Worm (Caenorhabditis elegans) whole organism, L3 larva: ENCODE data around the gene col-146.

ENCODE experiments used
- ZK546.5 ChIP-seq: sonication (generic microtip); optimal IDR thresholded peaks from 2 replicates; lab custom pipeline; 2017; ENCODE audit warnings: missing biosample characterization, missing genetic modification characterization
- aly-2 ChIP-seq: fragments of 150-350 bp; optimal IDR thresholded peaks from 2 replicates; lab custom pipeline; 2014; ENCODE audit warnings: missing biosample characterization, missing genetic modification characterization
- ama-1 ChIP-seq: fragments of 150-350 bp; optimal IDR thresholded peaks from 2 replicates; lab custom pipeline; 2018
- ceh-16 ChIP-seq: sonication (generic microtip); optimal IDR thresholded peaks from 2 replicates; lab custom pipeline; 2017; ENCODE audit warnings: missing biosample characterization, missing genetic modification characterization
- ceh-82 ChIP-seq: fragments of 150-350 bp; optimal IDR thresholded peaks from 2 replicates; lab custom pipeline; 2014; ENCODE audit warnings: missing biosample characterization, missing genetic modification characterization
- ceh-9 ChIP-seq: sonication (generic microtip); optimal IDR thresholded peaks from 2 replicates; lab custom pipeline; 2018; ENCODE audit warnings: missing biosample characterization, missing genetic modification characterization
- egl-27 ChIP-seq: sonication (generic microtip); optimal IDR thresholded peaks from 4 replicates; lab custom pipeline; 2017; ENCODE audit warnings: missing biosample characterization, missing genetic modification reagents, missing genetic modification characterization
- elt-2 ChIP-seq: sonication (generic microtip); optimal IDR thresholded peaks from 2 replicates; lab custom pipeline; 2016; ENCODE audit warnings: missing genetic modification reagents, mild to moderate bottlenecking, missing genetic modification characterization, missing compliant biosample characterization
- fkh-10 ChIP-seq: sonication (generic microtip); optimal IDR thresholded peaks from 2 replicates; lab custom pipeline; 2017; ENCODE audit warnings: missing biosample characterization, missing genetic modification reagents, missing genetic modification characterization
- fkh-2 ChIP-seq: fragments of 150-350 bp; optimal IDR thresholded peaks from 2 replicates; lab custom pipeline; 2014; ENCODE audit warnings: missing biosample characterization, missing genetic modification reagents, missing genetic modification characterization
- fos-1 ChIP-seq: fragments of 150-350 bp; optimal IDR thresholded peaks from 2 replicates; lab custom pipeline; 2014; ENCODE audit warnings: missing biosample characterization, missing genetic modification characterization
- hmg-11 ChIP-seq: sonication (generic microtip); optimal IDR thresholded peaks from 2 replicates; lab custom pipeline; 2016; ENCODE audit warnings: missing genetic modification characterization, missing compliant biosample characterization
- jun-1 ChIP-seq: fragments of 150-350 bp; optimal IDR thresholded peaks from 2 replicates; lab custom pipeline; 2014; ENCODE audit warnings: missing biosample characterization, missing genetic modification reagents, missing genetic modification characterization
- lin-15B ChIP-seq: fragments of 150-350 bp; optimal IDR thresholded peaks from 2 replicates; lab custom pipeline; 2014; ENCODE audit warnings: missing biosample characterization, missing genetic modification characterization
- lin-39 ChIP-seq: fragments of 150-350 bp; optimal IDR thresholded peaks from 2 replicates; lab custom pipeline; 2018; ENCODE audit warnings: missing biosample characterization, missing genetic modification reagents, missing genetic modification characterization
- lsy-12 ChIP-seq: sonication (generic microtip); optimal IDR thresholded peaks from 2 replicates; lab custom pipeline; 2016; ENCODE audit warnings: mild to moderate bottlenecking, missing genetic modification characterization, missing compliant biosample characterization
- mdl-1 ChIP-seq: fragments of 150-350 bp; optimal IDR thresholded peaks from 2 replicates; lab custom pipeline; 2014; ENCODE audit warnings: missing biosample characterization, missing genetic modification characterization
- mml-1 ChIP-seq: fragments of 150-350 bp; sonication (generic microtip); optimal IDR thresholded peaks from 3 replicates; lab custom pipeline; 2014; ENCODE audit warnings: missing biosample characterization, missing genetic modification characterization
- nfya-1 ChIP-seq: sonication (generic microtip); optimal IDR thresholded peaks from 2 replicates; lab custom pipeline; 2017; ENCODE audit warnings: missing genetic modification characterization, mild to moderate bottlenecking, missing compliant biosample characterization, antibody characterized with exemption, moderate library complexity; ENCODE audit not compliant: insufficient read depth
- nhr-11 ChIP-seq: fragments of 150-350 bp; optimal IDR thresholded peaks from 2 replicates; lab custom pipeline; 2014; ENCODE audit warnings: missing biosample characterization, missing genetic modification characterization
- nhr-12 ChIP-seq: fragments of 150-350 bp; optimal IDR thresholded peaks from 2 replicates; lab custom pipeline; 2014; ENCODE audit warnings: missing biosample characterization, missing genetic modification characterization
- nhr-23 ChIP-seq: fragments of 150-350 bp; optimal IDR thresholded peaks from 2 replicates; lab custom pipeline; 2014; ENCODE audit warnings: missing biosample characterization, missing genetic modification reagents, missing genetic modification characterization
- nhr-25 ChIP-seq: sonication (generic microtip); optimal IDR thresholded peaks from 2 replicates; lab custom pipeline; 2017; ENCODE audit warnings: missing biosample characterization, missing genetic modification characterization
- nhr-28 ChIP-seq: fragments of 150-350 bp; optimal IDR thresholded peaks from 2 replicates; lab custom pipeline; 2014; ENCODE audit warnings: missing biosample characterization, missing genetic modification characterization
- nhr-43 ChIP-seq: sonication (generic microtip); optimal IDR thresholded peaks from 2 replicates; lab custom pipeline; 2016; ENCODE audit warnings: mild to moderate bottlenecking, missing genetic modification characterization, missing compliant biosample characterization; ENCODE audit not compliant: poor library complexity, severe bottlenecking
- nhr-67 ChIP-seq: fragments of 150-350 bp; optimal IDR thresholded peaks from 2 replicates; lab custom pipeline; 2014; ENCODE audit warnings: missing biosample characterization, missing genetic modification characterization
- nhr-76 ChIP-seq: fragments of 150-350 bp; sonication (generic microtip); optimal IDR thresholded peaks from 5 replicates; lab custom pipeline; 2014; ENCODE audit warnings: missing biosample characterization, missing genetic modification characterization
- nhr-77 ChIP-seq: fragments of 150-350 bp; optimal IDR thresholded peaks from 2 replicates; lab custom pipeline; 2014; ENCODE audit warnings: missing biosample characterization, missing genetic modification characterization
- pha-4 ChIP-seq: fragments of 150-350 bp; optimal IDR thresholded peaks from 2 replicates; lab custom pipeline; 2014; ENCODE audit warnings: missing biosample characterization, missing genetic modification reagents, missing genetic modification characterization
- pqm-1 ChIP-seq: fragments of 150-350 bp; optimal IDR thresholded peaks from 2 replicates; lab custom pipeline; 2017; ENCODE audit warnings: missing biosample characterization, missing genetic modification characterization, inconsistent platforms
- sea-2 ChIP-seq: fragments of 150-350 bp; sonication (generic microtip); optimal IDR thresholded peaks from 4 replicates; lab custom pipeline; 2014; ENCODE audit warnings: missing biosample characterization, missing genetic modification reagents, missing genetic modification characterization
- skn-1 ChIP-seq: fragments of 150-350 bp; optimal IDR thresholded peaks from 2 replicates; lab custom pipeline; 2014; ENCODE audit warnings: missing biosample characterization, missing genetic modification characterization
- snpc-4 ChIP-seq: fragments of 150-350 bp; optimal IDR thresholded peaks from 2 replicates; lab custom pipeline; 2014; ENCODE audit warnings: missing biosample characterization, missing genetic modification characterization
- tbx-2 ChIP-seq: sonication (generic microtip); optimal IDR thresholded peaks from 2 replicates; lab custom pipeline; 2016; ENCODE audit warnings: mild to moderate bottlenecking, missing genetic modification characterization, missing compliant biosample characterization
- unc-39 ChIP-seq: sonication (generic microtip); optimal IDR thresholded peaks from 4 replicates; lab custom pipeline; 2017; ENCODE audit warnings: missing biosample characterization, missing genetic modification characterization
- unc-62 ChIP-seq: fragments of 150-350 bp; sonication (generic microtip); optimal IDR thresholded peaks from 4 replicates; lab custom pipeline; 2014; ENCODE audit warnings: missing biosample characterization, missing genetic modification reagents, missing genetic modification characterization
- ztf-4 ChIP-seq: fragments of 150-350 bp; optimal IDR thresholded peaks from 2 replicates; lab custom pipeline; 2014; ENCODE audit warnings: missing biosample characterization, missing genetic modification characterization

Gene col-146

ce11 chrV:9625122-9625521 lies 4.6 kb upstream of the col-146 start, which contains the start of gene idpc-4:
Gene idpc-4 (plus strand): TSS chrV:9625422.
- TF ChIP-seq ceh-16 (tag; lab: Kevin White, UChicago) (no peak), snpc-4 (tag; lab: Kevin White, UChicago) (no peak), mml-1 (tag; lab: Kevin White, UChicago) (no peak), fkh-10 (GFP tag; lab: Kevin White, UChicago) (no peak), nhr-25 (no peak), ama-1 (no peak), nhr-23 (tag; lab: Kevin White, UChicago) (no peak), unc-39 (tag; lab: Kevin White, UChicago) (no peak), hmg-11 (tag; lab: Kevin White, UChicago) (no peak)

DNA sequence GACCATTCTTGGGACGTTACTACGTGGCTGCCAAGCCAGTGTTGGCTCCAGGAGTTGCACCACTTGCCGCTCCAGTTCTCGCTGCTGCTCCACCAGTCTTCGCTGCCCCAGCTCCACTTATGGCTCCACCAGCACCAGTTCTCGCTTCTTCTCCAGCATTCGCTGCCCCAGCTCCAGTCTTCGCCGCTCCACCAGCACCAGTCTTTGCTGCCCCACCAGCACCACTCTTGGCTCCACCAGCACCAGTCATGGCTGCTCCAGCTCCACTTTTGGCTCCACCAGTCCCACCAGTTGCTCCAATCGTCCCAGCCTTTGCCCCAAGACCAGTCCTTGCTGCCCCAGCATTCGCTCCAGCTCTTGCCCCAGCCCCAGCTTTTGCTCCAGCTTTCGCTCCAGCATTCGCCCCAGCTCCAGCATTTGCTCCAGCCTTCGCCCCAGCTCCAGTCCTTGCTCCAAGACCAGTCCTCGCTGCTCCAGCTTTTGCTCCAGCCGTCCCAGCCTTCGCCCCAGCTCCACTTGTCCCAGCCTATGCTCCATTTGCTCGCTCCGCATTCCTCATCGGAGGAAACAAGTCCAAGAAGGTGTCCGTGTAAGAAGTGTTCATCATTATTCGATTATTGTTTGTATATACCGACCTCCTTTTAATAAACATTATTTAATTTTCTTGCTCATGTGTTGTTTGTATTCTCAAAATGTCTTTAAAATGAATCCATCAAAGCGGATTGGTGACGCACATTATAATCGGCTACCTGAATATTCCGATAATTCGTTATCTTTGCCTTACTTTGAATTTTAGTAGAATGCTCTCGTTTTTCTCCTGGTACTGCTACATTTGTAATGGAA lies 3.9 kb upstream of the col-146 start, which contains the start of gene T06E4.7:
Gene T06E4.7 (plus strand): TSS at position 793 of the 843 bp plus-strand sequence.
- TF ChIP-seq pqm-1 (tag; lab: Kevin White, UChicago): no peak
- TF ChIP-seq pha-4: no peak
- no peak for TF ChIP-seq mdl-1 (tag; lab: Kevin White, UChicago)
- no peak for TF ChIP-seq tbx-2 (tag; lab: Kevin White, UChicago)
- TF ChIP-seq fkh-2 (tag; lab: Kevin White, UChicago): no peak
- no peak for TF ChIP-seq nhr-11 (tag; lab: Kevin White, UChicago)
- TF ChIP-seq aly-2 (tag; lab: Kevin White, UChicago): no peak
- no peak for TF ChIP-seq unc-62 (GFP tag; lab: Kevin White, UChicago)
- TF ChIP-seq nhr-12 (tag; lab: Kevin White, UChicago): no peak
- TF ChIP-seq nfya-1: no peak
- TF ChIP-seq nhr-67 (tag; lab: Kevin White, UChicago): no peak
- TF ChIP-seq egl-27: no peak
- no peak for TF ChIP-seq ceh-9
- no peak for TF ChIP-seq hmg-11 (tag; lab: Kevin White, UChicago)
- no peak for TF ChIP-seq fos-1 (tag; lab: Kevin White, UChicago)
- TF ChIP-seq lsy-12: no peak

ce11 chrV:9628603-9629002 lies 1.1 kb upstream of the col-146 start:
- no peak for TF ChIP-seq ceh-82 (tag; lab: Kevin White, UChicago)
- TF ChIP-seq ceh-9: no peak
- TF ChIP-seq elt-2: no peak
- no peak for TF ChIP-seq nhr-28 (tag; lab: Kevin White, UChicago)
- no peak for TF ChIP-seq fkh-10 (GFP tag; lab: Kevin White, UChicago)
- no peak for TF ChIP-seq jun-1 (tag; lab: Kevin White, UChicago)
- TF ChIP-seq lin-39 (tag; lab: Kevin White, UChicago): no peak
- TF ChIP-seq nhr-12 (tag; lab: Kevin White, UChicago): no peak
- TF ChIP-seq nhr-76 (tag; lab: Kevin White, UChicago): no peak
- TF ChIP-seq lin-15B: no peak
- TF ChIP-seq hmg-11 (tag; lab: Kevin White, UChicago): no peak
- no peak for TF ChIP-seq pha-4
- TF ChIP-seq pqm-1 (tag; lab: Kevin White, UChicago): no peak
- no peak for TF ChIP-seq skn-1 (tag; lab: Kevin White, UChicago)
- no peak for TF ChIP-seq ZK546.5 (tag; lab: Kevin White, UChicago)
- no peak for TF ChIP-seq nhr-77 (tag; lab: Kevin White, UChicago)
- TF ChIP-seq unc-39 (tag; lab: Kevin White, UChicago): no peak

- TF ChIP-seq hmg-11 (tag; lab: Kevin White, UChicago): no peak
- no peak for TF ChIP-seq aly-2 (tag; lab: Kevin White, UChicago)
- no peak for TF ChIP-seq ztf-4
- TF ChIP-seq unc-62 (GFP tag; lab: Kevin White, UChicago): no peak
- no peak for TF ChIP-seq nhr-43 (tag; lab: Kevin White, UChicago)
- no peak for TF ChIP-seq nhr-77 (tag; lab: Kevin White, UChicago)
- no peak for TF ChIP-seq nhr-11 (tag; lab: Kevin White, UChicago)
- no peak for TF ChIP-seq nfya-1
- TF ChIP-seq snpc-4 (tag; lab: Kevin White, UChicago): no peak
- TF ChIP-seq mdl-1 (tag; lab: Kevin White, UChicago): no peak
- no peak for TF ChIP-seq fos-1 (tag; lab: Kevin White, UChicago)
- no peak for TF ChIP-seq nhr-12 (tag; lab: Kevin White, UChicago)
- TF ChIP-seq pqm-1 (tag; lab: Kevin White, UChicago): no peak
- no peak for TF ChIP-seq mml-1 (tag; lab: Kevin White, UChicago)
- TF ChIP-seq ZK546.5 (tag; lab: Kevin White, UChicago): no peak
- no peak for TF ChIP-seq sea-2 (GFP tag; lab: Kevin White, UChicago)
- no peak for TF ChIP-seq lsy-12
Observed at ce11 chrV:9629114-9629513, 629 bp upstream of the col-146 start, which contains the start of gene idpc-3. Gene idpc-3 (minus strand): TSS chrV:9629214.
